Worm (Caenorhabditis elegans): ENCODE measurements around the gene fbxa-176.
A peak's percentile ranks its signal among the peaks of the same experiment; 100 is the strongest.

The fbxa-176 gene

ce11 chrV:17558946-17559345 lies 9.5 kb downstream of the fbxa-176 start, which contains the start of gene fbxa-172:
TSS of gene fbxa-172 (plus strand) at chrV:17559246.
- no peak for TF ChIP-seq madf-5 (GFP tag; IDR thresholded peaks at IDR 0.05)
- no peak for TF ChIP-seq F10B5.3 (tag; optimal IDR thresholded peaks at IDR 0.05)
- TF ChIP-seq lin-39 (tag; optimal IDR thresholded peaks at IDR 0.05), result no peak
- TF ChIP-seq egl-43 (GFP tag; IDR thresholded peaks at IDR 0.05), result no peak
- TF ChIP-seq F26F4.8 (GFP tag; conservative IDR thresholded peaks at IDR 0.05), result no peak
- TF ChIP-seq tag-97 (GFP tag; IDR thresholded peaks at IDR 0.05), result no peak
- no peak for TF ChIP-seq dve-1 (tag; optimal IDR thresholded peaks at IDR 0.05; ENCODE audit: insufficient read depth)
- no peak for TF ChIP-seq nhr-77 (tag; optimal IDR thresholded peaks at IDR 0.05)
- TF ChIP-seq set-16 (GFP tag; IDR thresholded peaks at IDR 0.05), result no peak
- no peak for TF ChIP-seq hif-1 (tag; optimal IDR thresholded peaks at IDR 0.05)
- TF ChIP-seq lin-15B (tag; optimal IDR thresholded peaks at IDR 0.05), result no peak

- TF ChIP-seq lin-1 (GFP tag; IDR thresholded peaks at IDR 0.05), result no peak
- no peak for TF ChIP-seq dmd-9 (GFP tag; IDR thresholded peaks at IDR 0.05)
- TF ChIP-seq ceh-32 (tag; optimal IDR thresholded peaks at IDR 0.05; ENCODE audit: poor library complexity), result no peak
- no peak for TF ChIP-seq php-3 (GFP tag; IDR thresholded peaks at IDR 0.05)
- TF ChIP-seq vab-7 (GFP tag; IDR thresholded peaks at IDR 0.05), result no peak
- TF ChIP-seq nhr-102 (tag; optimal IDR thresholded peaks at IDR 0.05), result no peak
- TF ChIP-seq ceh-28 (tag; optimal IDR thresholded peaks at IDR 0.05), result no peak
Observed at ce11 chrV:17565903-17566302, 16.4 kb downstream of the fbxa-176 start, which contains the start of gene fbxa-171. TSS of gene fbxa-171 (minus strand) at chrV:17566003.

ce11 chrV:17566850-17567249 lies 17.4 kb downstream of the fbxa-176 start, which contains the start of gene C38D9.2:
TSS of gene C38D9.2 (plus strand) at chrV:17567150.
- no peak for TF ChIP-seq dmd-9 (GFP tag; IDR thresholded peaks at IDR 0.05)

- TF ChIP-seq unc-62 (GFP tag; optimal IDR thresholded peaks at IDR 0.05 in 1 of 2) (peak in 1 of 2 experiments; percentile 81), unc-62 (tag; optimal IDR thresholded peaks at IDR 0.05) (no peak), aha-1 (tag) (peak; percentile 28), mxl-3 (GFP tag; optimal IDR thresholded peaks at IDR 0.05) (no peak), snpc-4 (tag; optimal IDR thresholded peaks at IDR 0.05) (no peak)
Observed at ce11 chrV:17580017-17580416, 30.5 kb downstream of the fbxa-176 start.

ce11 chrV:17584352-17584843 lies 34.9 kb downstream of the fbxa-176 start, which contains the start of gene fbxa-133:
TSS of gene fbxa-133 (plus strand) at chrV:17584793.
- TF ChIP-seq D1046.2 (GFP tag; IDR thresholded peaks at IDR 0.05) (0 out of 2 replicates have a peak, but pooled peaks have one; percentile 26), set-16 (GFP tag; IDR thresholded peaks at IDR 0.05) (peak; percentile 65)

- TF ChIP-seq F26F4.8 (GFP tag; conservative IDR thresholded peaks at IDR 0.05) (0 out of 2 replicates have a peak, but pooled peaks have one; percentile 17), set-16 (GFP tag; IDR thresholded peaks at IDR 0.05) (peak; percentile 54; the same call in 1 of the 2 replicates), zag-1 (tag; optimal IDR thresholded peaks at IDR 0.05) (no peak), T26A8.4 (GFP tag; IDR thresholded peaks at IDR 0.05) (no peak), hmg-1.1 (GFP tag; IDR thresholded peaks at IDR 0.05) (no peak), D1046.2 (GFP tag; IDR thresholded peaks at IDR 0.05) (no peak)
Observed at ce11 chrV:17595691-17596090, 46.2 kb downstream of the fbxa-176 start.

ce11 chrV:17598810-17599209 lies 49.3 kb downstream of the fbxa-176 start, which contains the start of gene Y6G8.2:
TSS of gene Y6G8.2 (minus strand) at chrV:17598956.
- TF ChIP-seq nhr-77 (tag; optimal IDR thresholded peaks at IDR 0.05) (peak; percentile 12), hlh-11 (tag; optimal IDR thresholded peaks at IDR 0.05) (peak; percentile 22), hmg-1.1 (GFP tag; IDR thresholded peaks at IDR 0.05) (no peak), nhr-28 (tag; optimal IDR thresholded peaks at IDR 0.05) (peak; percentile 44), lsy-2 (tag; optimal IDR thresholded peaks at IDR 0.05) (no peak), unc-62 (GFP tag; optimal IDR thresholded peaks at IDR 0.05 in 1 of 2) (no peak), unc-62 (tag; optimal IDR thresholded peaks at IDR 0.05) (no peak), daf-16 (GFP tag; optimal IDR thresholded peaks at IDR 0.05) (peak in 1 of 2 experiments; percentile 20), daf-16 (tag; optimal IDR thresholded peaks at IDR 0.05) (peak; percentile 97), dmd-6 (GFP tag; IDR thresholded peaks at IDR 0.05) (peak; percentile 26; the same call in 1 of the 2 replicates), dve-1 (tag; optimal IDR thresholded peaks at IDR 0.05; ENCODE audit: insufficient read depth) (peak; percentile 46), T20F7.1 (GFP tag; optimal IDR thresholded peaks at IDR 0.05) (no peak), skn-1 (tag; optimal IDR thresholded peaks at IDR 0.05) (no peak), nhr-237 (tag; optimal IDR thresholded peaks at IDR 0.05) (no peak), nhr-6 (tag; optimal IDR thresholded peaks at IDR 0.05) (no peak), lir-3 (tag; optimal IDR thresholded peaks at IDR 0.05) (no peak), ceh-28 (tag; optimal IDR thresholded peaks at IDR 0.05) (no peak), egl-27 (tag; optimal IDR thresholded peaks at IDR 0.05) (no peak), dmd-9 (GFP tag; IDR thresholded peaks at IDR 0.05) (no peak), daf-8 (GFP tag; IDR thresholded peaks at IDR 0.05) (no peak)

Measured in whole organism, L4 larva.